Fruit fly (Drosophila melanogaster): ENCODE data around the gene jp.

Gene jp

DNA sequence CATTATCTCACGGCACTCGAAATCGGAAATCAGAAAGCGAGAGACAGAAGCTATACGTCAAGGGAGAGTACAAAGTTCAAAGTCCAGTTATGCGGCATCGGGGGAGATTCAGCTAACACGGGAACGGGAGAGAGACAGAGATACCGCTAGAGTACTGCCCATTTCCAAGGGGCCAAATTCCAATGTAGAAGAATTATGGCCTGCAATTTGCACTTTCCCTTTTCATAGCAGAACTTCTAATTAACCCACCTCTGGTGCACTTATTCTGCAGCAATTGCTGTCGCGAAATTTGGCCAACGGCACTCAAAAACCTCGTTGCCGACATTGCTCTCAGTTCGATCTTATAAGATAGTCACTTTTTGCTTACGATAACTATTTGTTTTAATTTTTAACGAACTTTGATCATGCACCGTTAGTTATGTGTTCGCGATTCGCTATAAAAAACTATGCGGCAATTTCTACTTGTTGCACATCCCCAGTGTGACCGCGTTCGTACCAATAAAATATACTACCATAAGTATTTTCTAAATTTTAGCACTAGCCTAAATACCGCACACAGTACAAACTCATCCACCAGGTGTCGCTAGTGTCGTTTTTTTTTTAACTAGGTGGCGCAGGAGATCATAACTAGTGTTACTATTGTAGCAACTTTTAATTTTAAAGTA, 9.9 kb upstream of the jp start, which contains the start of gene Mtpalpha (continued):
- TF ChIP-seq Bgb (GFP tag; IDR thresholded peaks at IDR 0.05; ENCODE audit: partially characterized antibody) (no peak; the same call in 1 of the 2 replicates), abd-A (tag; optimal IDR thresholded peaks at IDR 0.05) (no peak), usp (GFP tag; optimal IDR thresholded peaks at IDR 0.05) (no peak), trem (tag; optimal IDR thresholded peaks at IDR 0.05) (peak; percentile 6), CG33213 (GFP tag; optimal IDR thresholded peaks at IDR 0.05) (peak; percentile 76), ab (GFP tag; optimal IDR thresholded peaks at IDR 0.05) (no peak), gem (tag; optimal IDR thresholded peaks at IDR 0.05) (no peak), Neu2 (GFP tag; optimal IDR thresholded peaks at IDR 0.05; ENCODE audit: borderline replicate concordance) (no peak), ara (GFP tag; IDR thresholded peaks at IDR 0.05) (no peak), HLH4C (GFP tag; IDR thresholded peaks at IDR 0.05; ENCODE audit: partially characterized antibody) (no peak), Taf1 (GFP tag; IDR thresholded peaks at IDR 0.05) (no peak), H15 (GFP tag; IDR thresholded peaks at IDR 0.05) (no peak), CG9727 (GFP tag; optimal IDR thresholded peaks at IDR 0.05) (no peak), vvl (GFP tag; IDR thresholded peaks at IDR 0.05) (peak; percentile 63), Sox102F (GFP tag; optimal IDR thresholded peaks at IDR 0.05) (peak; percentile 48), seq (GFP tag; IDR thresholded peaks at IDR 0.05) (no peak), CG14014 (GFP tag; IDR thresholded peaks at IDR 0.05) (no peak), slbo (GFP tag; IDR thresholded peaks at IDR 0.05) (peak; percentile 63; the same call in 1 of the 2 replicates), CG11695 (GFP tag; IDR thresholded peaks at IDR 0.05) (no peak), CG2875 (GFP tag; optimal IDR thresholded peaks at IDR 0.05) (no peak), CG43689 (GFP tag; IDR thresholded peaks at IDR 0.05) (no peak), CG7556 (GFP tag; optimal IDR thresholded peaks at IDR 0.05) (no peak), kni (GFP tag; optimal IDR thresholded peaks at IDR 0.05) (no peak), CG11723 (GFP tag; optimal IDR thresholded peaks at IDR 0.05) (no peak), disco-r (GFP tag; optimal IDR thresholded peaks at IDR 0.05) (no peak), btn (GFP tag; optimal IDR thresholded peaks at IDR 0.05) (no peak), B-H2 (GFP tag; optimal IDR thresholded peaks at IDR 0.05) (peak; percentile 1), CG11696 (GFP tag; IDR thresholded peaks at IDR 0.05) (no peak), CG11247 (GFP tag; IDR thresholded peaks at IDR 0.05) (peak; percentile 61), bowl (GFP tag; IDR thresholded peaks at IDR 0.05) (no peak; the same call in 1 of the 2 replicates), dmrt11E (tag; optimal IDR thresholded peaks at IDR 0.05) (peak; percentile 32), Poxn (GFP tag; IDR thresholded peaks at IDR 0.05) (no peak), CG2678 (tag; optimal IDR thresholded peaks at IDR 0.05) (no peak), Drgx (GFP tag; IDR thresholded peaks at IDR 0.05) (peak; percentile 90), lilli (GFP tag; optimal IDR thresholded peaks at IDR 0.05) (peak; percentile 61), Six4 (GFP tag; optimal IDR thresholded peaks at IDR 0.05) (no peak), wdn (GFP tag; IDR thresholded peaks at IDR 0.05) (no peak), maf-S (GFP tag; optimal IDR thresholded peaks at IDR 0.05) (no peak), ham (GFP tag; IDR thresholded peaks at IDR 0.05) (no peak), tup (GFP tag; optimal IDR thresholded peaks at IDR 0.05) (no peak), CG3726 (GFP tag; IDR thresholded peaks at IDR 0.05) (no peak), eyg (GFP tag; optimal IDR thresholded peaks at IDR 0.05) (no peak), rib (GFP tag; IDR thresholded peaks at IDR 0.05) (peak; percentile 36; the same call in 1 of the 2 replicates), nerfin-2 (GFP tag; IDR thresholded peaks at IDR 0.05; ENCODE audit: partially characterized antibody) (no peak), pnt (GFP tag; optimal IDR thresholded peaks at IDR 0.05) (peak; percentile 22), tgo (GFP tag; IDR thresholded peaks at IDR 0.05) (0 out of 3 replicates have a peak, but pooled peaks have one; percentile 17), CG6813 (GFP tag; optimal IDR thresholded peaks at IDR 0.05) (no peak), CG18262 (tag; optimal IDR thresholded peaks at IDR 0.05) (no peak), Abd-B (GFP tag; optimal IDR thresholded peaks at IDR 0.05) (no peak), pho (GFP tag; optimal IDR thresholded peaks at IDR 0.05) (no peak), NK7.1 (GFP tag; optimal IDR thresholded peaks at IDR 0.05) (no peak)

Data from whole organism, embryonic.